Worm (Caenorhabditis elegans): ENCODE results near the gene K04G7.1.

K04G7.1 gene

DNA sequence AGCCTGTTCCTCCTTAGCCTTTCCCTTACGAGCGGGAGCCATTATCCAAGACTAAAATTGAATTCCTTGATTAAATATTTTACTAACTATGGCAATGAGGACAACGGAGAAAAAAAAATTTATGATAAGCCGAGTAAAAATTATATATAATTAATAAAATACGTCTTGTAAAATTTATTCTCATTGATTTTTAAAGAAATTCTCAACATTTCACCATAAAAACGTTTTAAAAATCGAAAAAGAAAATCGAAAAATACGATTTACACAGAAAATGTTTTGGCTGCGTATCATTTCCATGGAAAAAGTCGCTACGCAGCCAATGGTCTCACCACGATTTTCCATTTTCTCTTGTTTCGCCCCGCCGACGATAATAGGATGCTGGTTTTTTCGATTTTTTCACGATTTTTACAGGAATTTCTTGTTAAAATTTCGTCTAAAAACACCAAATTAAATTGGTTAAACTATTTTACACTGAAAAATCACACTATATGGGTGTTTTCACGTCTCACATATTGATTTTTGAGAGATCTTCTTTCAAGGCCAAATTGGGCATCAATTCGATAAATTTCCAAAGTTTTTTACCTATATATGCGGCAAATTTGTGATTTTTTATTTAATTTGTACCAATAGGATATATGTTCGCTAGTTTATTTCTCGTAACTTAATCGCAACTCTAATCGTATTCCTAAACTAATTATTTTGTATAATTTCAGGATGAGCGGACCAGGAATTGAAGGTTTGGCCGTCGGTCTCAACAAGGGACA lies 17.2 kb downstream of the K04G7.1 start, which contains the start of the genes rps-14 and rpl-36:
rps-14 (minus strand) TSS at position 51 of the 764 bp plus-strand sequence.
rpl-36 (plus strand) TSS at position 714 of the 764 bp plus-strand sequence.
- TF ChIP-seq snpc-4 (tag; optimal IDR thresholded peaks at IDR 0.05) (peak; percentile 65), egl-5 (tag; optimal IDR thresholded peaks at IDR 0.05) (peak; percentile 78), nhr-67 (tag; optimal IDR thresholded peaks at IDR 0.05) (no peak), pha-4 (tag; optimal IDR thresholded peaks at IDR 0.05) (peak; percentile 96), hmg-11 (tag; optimal IDR thresholded peaks at IDR 0.05) (peak; percentile 67), nhr-77 (tag; optimal IDR thresholded peaks at IDR 0.05) (no peak), nhr-28 (tag; optimal IDR thresholded peaks at IDR 0.05) (no peak), nhr-12 (tag; optimal IDR thresholded peaks at IDR 0.05) (no peak), egl-27 (tag; optimal IDR thresholded peaks at IDR 0.05) (peak; percentile 81), ceh-28 (tag; optimal IDR thresholded peaks at IDR 0.05) (peak; percentile 40), R02D3.7 (tag; optimal IDR thresholded peaks at IDR 0.05) (peak; percentile 84), nhr-11 (tag; optimal IDR thresholded peaks at IDR 0.05) (peak; percentile 61), ama-1 (optimal IDR thresholded peaks at IDR 0.05) (peak; percentile 85), jun-1 (tag; optimal IDR thresholded peaks at IDR 0.05) (peak; percentile 72), nhr-76 (tag; optimal IDR thresholded peaks at IDR 0.05) (peak; percentile 8), pqm-1 (tag; optimal IDR thresholded peaks at IDR 0.05) (peak; percentile 78), elt-2 (tag; optimal IDR thresholded peaks at IDR 0.05) (peak; percentile 61), elt-1 (tag; optimal IDR thresholded peaks at IDR 0.05) (peak; percentile 33), mdl-1 (tag; optimal IDR thresholded peaks at IDR 0.05) (no peak), elt-3 (tag; optimal IDR thresholded peaks at IDR 0.05) (no peak), aly-2 (tag; optimal IDR thresholded peaks at IDR 0.05) (no peak), nhr-23 (tag; optimal IDR thresholded peaks at IDR 0.05) (peak; percentile 94), ceh-9 (tag; optimal IDR thresholded peaks at IDR 0.05) (no peak), nhr-25 (tag; optimal IDR thresholded peaks at IDR 0.05) (peak; percentile 95), nfya-1 (tag; optimal IDR thresholded peaks at IDR 0.05; ENCODE audit: insufficient read depth) (peak; percentile 96), ztf-4 (tag; optimal IDR thresholded peaks at IDR 0.05) (peak; percentile 62), unc-39 (tag; optimal IDR thresholded peaks at IDR 0.05) (no peak), unc-62 (GFP tag; optimal IDR thresholded peaks at IDR 0.05) (no peak), mml-1 (tag; optimal IDR thresholded peaks at IDR 0.05) (no peak), daf-12 (tag; optimal IDR thresholded peaks at IDR 0.05) (no peak), ceh-82 (tag; optimal IDR thresholded peaks at IDR 0.05) (no peak), zag-1 (tag; optimal IDR thresholded peaks at IDR 0.05) (no peak), fkh-10 (GFP tag; optimal IDR thresholded peaks at IDR 0.05) (peak; percentile 61), lin-39 (tag; optimal IDR thresholded peaks at IDR 0.05) (peak; percentile 93), ztf-11 (tag; optimal IDR thresholded peaks at IDR 0.05) (no peak), lsy-12 (tag; optimal IDR thresholded peaks at IDR 0.05) (peak; percentile 91), lin-15B (tag; optimal IDR thresholded peaks at IDR 0.05) (peak; percentile 96), eor-1 (tag; optimal IDR thresholded peaks at IDR 0.05) (no peak), skn-1 (tag; optimal IDR thresholded peaks at IDR 0.05) (peak; percentile 90), fos-1 (tag; optimal IDR thresholded peaks at IDR 0.05) (no peak), nhr-43 (tag; optimal IDR thresholded peaks at IDR 0.05; ENCODE audit: poor library complexity, severe bottlenecking) (peak; percentile 68), fkh-2 (tag; optimal IDR thresholded peaks at IDR 0.05) (no peak), nhr-237 (tag; optimal IDR thresholded peaks at IDR 0.05) (no peak), ceh-16 (tag; optimal IDR thresholded peaks at IDR 0.05) (no peak), ZK546.5 (tag; optimal IDR thresholded peaks at IDR 0.05) (peak; percentile 74), tbx-2 (tag; optimal IDR thresholded peaks at IDR 0.05) (peak; percentile 30), sea-2 (GFP tag; optimal IDR thresholded peaks at IDR 0.05) (no peak)
